Worm (Caenorhabditis elegans): Measurements from ENCODE around the gene irld-42.
"Not testable (repeated sequence)": the region's sequence is repeated elsewhere in the genome, so short reads cannot be mapped to it uniquely, and the experiment has no call there.

ce11 chrV:1713761-1714160 is 45.4 kb downstream of the irld-42 start:
- TF ChIP-seq nhr-120 (GFP tag; IDR thresholded peaks at IDR 0.05); mel-28 (tag; optimal IDR thresholded peaks at IDR 0.05; ENCODE audit: borderline replicate concordance); somi-1 (GFP tag; optimal IDR thresholded peaks at IDR 0.05); nfya-1 (tag; optimal IDR thresholded peaks at IDR 0.05; ENCODE audit: borderline replicate concordance, insufficient read depth); Y53F4B.3 (GFP tag; IDR thresholded peaks at IDR 0.05); snpc-4 (GFP tag; optimal IDR thresholded peaks at IDR 0.05); snpc-4 (tag; optimal IDR thresholded peaks at IDR 0.05); T07F8.4 (tag; optimal IDR thresholded peaks at IDR 0.05); F39B2.1 (GFP tag; IDR thresholded peaks at IDR 0.05); snpc-1.1 (tag; optimal IDR thresholded peaks at IDR 0.05; ENCODE audit: insufficient read depth); hsf-1 (GFP tag; IDR thresholded peaks at IDR 0.05); ceh-40 (GFP tag; IDR thresholded peaks at IDR 0.05); F49E8.2 (tag; optimal IDR thresholded peaks at IDR 0.05; ENCODE audit: insufficient read depth): not testable (repeated sequence)
- TF ChIP-seq lag-1 (GFP tag; IDR thresholded peaks at IDR 0.05) (peak; percentile 63; the same call in 1 of the 2 replicates), bed-1 (GFP tag; IDR thresholded peaks at IDR 0.05) (0 out of 2 replicates have a peak, but pooled peaks have one; percentile 73)

All from whole organism, young adult.